Fruit fly (Drosophila melanogaster) whole organism, prepupa: ENCODE results near the gene CG17598.

Source experiments
- Blimp-1 ChIP-seq: fragments of 200-800 bp; sonication (Bioruptor generic); optimal IDR thresholded peaks from 3 replicates; lab custom pipeline; 2017; ENCODE audit warnings: missing biosample characterization, missing genetic modification characterization, mild to moderate bottlenecking, moderate library complexity, missing genetic modification reagents
- CG10631 ChIP-seq: fragments of 200-800 bp; sonication (Bioruptor generic); optimal IDR thresholded peaks from 2 replicates; lab custom pipeline; 2016; ENCODE audit warnings: missing biosample characterization, missing genetic modification characterization
- CG10669 ChIP-seq: fragments of 200-800 bp; sonication (Bioruptor generic); optimal IDR thresholded peaks from 3 replicates; lab custom pipeline; 2018; ENCODE audit warnings: missing biosample characterization, mild to moderate bottlenecking, missing genetic modification characterization, moderate library complexity
- CG11762 ChIP-seq: fragments of 200-800 bp; sonication (Bioruptor generic); optimal IDR thresholded peaks from 3 replicates; lab custom pipeline; 2016; ENCODE audit warnings: missing biosample characterization, missing genetic modification characterization; ENCODE audit not compliant: insufficient read depth
- CG11902 ChIP-seq: fragments of 200-800 bp; sonication (Bioruptor generic); optimal IDR thresholded peaks from 3 replicates; lab custom pipeline; 2016; ENCODE audit warnings: missing biosample characterization, missing genetic modification characterization
- CG15336 ChIP-seq: fragments of 200-800 bp; sonication (Bioruptor generic); IDR thresholded peaks from 2 replicates; pipeline ENCODE4 v1.3.6; 2022; ENCODE audit warnings: missing biosample characterization, missing genetic modification characterization
- CG1621 ChIP-seq: fragments of 200-800 bp; sonication (Bioruptor generic); optimal IDR thresholded peaks from 3 replicates; lab custom pipeline; 2018; ENCODE audit warnings: missing biosample characterization, mild to moderate bottlenecking, missing genetic modification characterization
- CG16779 ChIP-seq: fragments of 200-800 bp; sonication (Bioruptor generic); optimal IDR thresholded peaks from 3 replicates; lab custom pipeline; 2017; ENCODE audit warnings: missing biosample characterization, mild to moderate bottlenecking, missing genetic modification characterization
- CG3032 ChIP-seq: fragments of 200-800 bp; optimal IDR thresholded peaks from 2 replicates; lab custom pipeline; 2019; ENCODE audit warnings: missing biosample characterization, mild to moderate bottlenecking, missing genetic modification characterization, moderate library complexity
- CG31627 ChIP-seq: fragments of 200-800 bp; sonication (Bioruptor generic); optimal IDR thresholded peaks from 3 replicates; lab custom pipeline; 2016; ENCODE audit warnings: missing biosample characterization, missing genetic modification characterization
- CG32006 ChIP-seq: fragments of 200-800 bp; sonication (Bioruptor generic); optimal IDR thresholded peaks from 3 replicates; lab custom pipeline; 2017; ENCODE audit warnings: missing biosample characterization, mild to moderate bottlenecking, missing genetic modification characterization
- CG34406 ChIP-seq: fragments of 200-800 bp; sonication (Bioruptor generic); optimal IDR thresholded peaks from 3 replicates; lab custom pipeline; 2016; ENCODE audit warnings: missing biosample characterization, missing genetic modification characterization
- CG3919 ChIP-seq: fragments of 200-800 bp; sonication (Bioruptor generic); optimal IDR thresholded peaks from 3 replicates; lab custom pipeline; 2016; ENCODE audit warnings: missing biosample characterization, missing genetic modification characterization
- CG4318 ChIP-seq: fragments of 200-800 bp; sonication (Bioruptor generic); optimal IDR thresholded peaks from 3 replicates; lab custom pipeline; 2017; ENCODE audit warnings: missing biosample characterization, mild to moderate bottlenecking, missing genetic modification characterization
- CG6163 ChIP-seq: fragments of 200-800 bp; sonication (Bioruptor generic); IDR thresholded peaks from 3 replicates; pipeline ENCODE4 v1.3.6; 2022; ENCODE audit warnings: missing biosample characterization, missing genetic modification characterization
- CG6276 ChIP-seq: fragments of 200-800 bp; sonication (Bioruptor generic); optimal IDR thresholded peaks from 2 replicates; lab custom pipeline; 2017; ENCODE audit warnings: missing biosample characterization, mild to moderate bottlenecking, missing genetic modification characterization
- CG6792 ChIP-seq: fragments of 200-800 bp; sonication (Bioruptor generic); optimal IDR thresholded peaks from 3 replicates; lab custom pipeline; 2016; ENCODE audit warnings: missing biosample characterization, missing genetic modification characterization
- CG6808 ChIP-seq: fragments of 200-800 bp; sonication (Bioruptor generic); optimal IDR thresholded peaks from 3 replicates; lab custom pipeline; 2017; ENCODE audit warnings: missing biosample characterization, missing genetic modification characterization, mild to moderate bottlenecking, moderate library complexity, missing genetic modification reagents
- CG7368 ChIP-seq: fragments of 200-800 bp; sonication (Bioruptor generic); optimal IDR thresholded peaks from 3 replicates; lab custom pipeline; 2016; ENCODE audit warnings: missing biosample characterization, missing genetic modification characterization
- CG8119 ChIP-seq: fragments of 200-800 bp; sonication (Bioruptor generic); IDR thresholded peaks from 3 replicates; pipeline ENCODE4 v1.3.6; 2022; ENCODE audit warnings: missing biosample characterization, missing genetic modification characterization
- CG8319 ChIP-seq: fragments of 200-800 bp; sonication (Bioruptor generic); optimal IDR thresholded peaks from 3 replicates; lab custom pipeline; 2016; ENCODE audit warnings: missing biosample characterization, missing genetic modification characterization
- CG9139 ChIP-seq: fragments of 200-800 bp; sonication (Bioruptor generic); optimal IDR thresholded peaks from 3 replicates; lab custom pipeline; 2017; ENCODE audit warnings: missing biosample characterization, mild to moderate bottlenecking, missing genetic modification characterization
- Eip75B ChIP-seq: fragments of 200-800 bp; sonication (Bioruptor generic); optimal IDR thresholded peaks from 3 replicates; lab custom pipeline; 2016; ENCODE audit warnings: missing biosample characterization, missing genetic modification characterization
- Eip78C ChIP-seq: fragments of 200-800 bp; sonication (Bioruptor generic); peaks from one replicate; lab custom pipeline; 2016; ENCODE audit warnings: missing biosample characterization, missing genetic modification characterization
- Eip93F ChIP-seq: fragments of 200-800 bp; sonication (Bioruptor generic); optimal IDR thresholded peaks from 2 replicates; lab custom pipeline; 2016; ENCODE audit warnings: missing biosample characterization, mild to moderate bottlenecking, missing genetic modification characterization
- Ets21C ChIP-seq: fragments of 200-800 bp; sonication (Bioruptor generic); optimal IDR thresholded peaks from 3 replicates; lab custom pipeline; 2016; ENCODE audit warnings: missing biosample characterization, missing genetic modification characterization
- Ets96B ChIP-seq: fragments of 200-800 bp; optimal IDR thresholded peaks from 2 replicates; lab custom pipeline; 2019; ENCODE audit warnings: missing biosample characterization, mild to moderate bottlenecking, missing genetic modification characterization, moderate library complexity
- Gug ChIP-seq: fragments of 200-800 bp; sonication (Bioruptor generic); IDR thresholded peaks from 2 replicates; pipeline ENCODE4 v1.3.6; 2022; ENCODE audit warnings: missing biosample characterization, missing genetic modification characterization
- Hr38 ChIP-seq: sonication (Bioruptor generic); optimal IDR thresholded peaks from 2 replicates; lab custom pipeline; 2016; ENCODE audit warnings: missing biosample characterization, missing genetic modification characterization
- Hr4 ChIP-seq: fragments of 200-800 bp; sonication (Bioruptor generic); optimal IDR thresholded peaks from 3 replicates; lab custom pipeline; 2016; ENCODE audit warnings: missing biosample characterization, missing genetic modification characterization
- Lpt ChIP-seq: fragments of 200-800 bp; sonication (Bioruptor generic); optimal IDR thresholded peaks from 3 replicates; lab custom pipeline; 2016; ENCODE audit warnings: missing biosample characterization, missing genetic modification characterization
- OdsH ChIP-seq: fragments of 200-800 bp; sonication (Bioruptor generic); optimal IDR thresholded peaks from 3 replicates; lab custom pipeline; 2016; ENCODE audit warnings: missing biosample characterization, missing genetic modification characterization
- acj6 ChIP-seq: fragments of 200-800 bp; sonication (Bioruptor generic); optimal IDR thresholded peaks from 3 replicates; lab custom pipeline; 2016; ENCODE audit warnings: missing biosample characterization, missing genetic modification characterization
- cyc ChIP-seq: fragments of 200-800 bp; sonication (Bioruptor generic); optimal IDR thresholded peaks from 3 replicates; lab custom pipeline; 2016; ENCODE audit warnings: missing biosample characterization, missing genetic modification characterization
- dac ChIP-seq: fragments of 200-800 bp; sonication (Bioruptor generic); optimal IDR thresholded peaks from 2 replicates; lab custom pipeline; 2017; ENCODE audit warnings: missing biosample characterization, mild to moderate bottlenecking, missing genetic modification characterization
- eg ChIP-seq: fragments of 200-800 bp; sonication (Bioruptor generic); IDR thresholded peaks from 3 replicates; pipeline ENCODE4 v1.3.6; 2022; ENCODE audit warnings: missing biosample characterization, missing genetic modification characterization
- esn ChIP-seq: fragments of 200-800 bp; sonication (Bioruptor generic); optimal IDR thresholded peaks from 2 replicates; lab custom pipeline; 2016; ENCODE audit warnings: missing biosample characterization, mild to moderate bottlenecking, missing genetic modification characterization, moderate library complexity
- fd85E ChIP-seq: fragments of 200-800 bp; sonication (Bioruptor generic); optimal IDR thresholded peaks from 3 replicates; lab custom pipeline; 2016; ENCODE audit warnings: missing biosample characterization, missing genetic modification characterization
- fkh ChIP-seq: fragments of 200-800 bp; sonication (Bioruptor generic); optimal IDR thresholded peaks from 3 replicates; lab custom pipeline; 2017; ENCODE audit warnings: missing biosample characterization, mild to moderate bottlenecking, missing genetic modification characterization, moderate library complexity
- net ChIP-seq: fragments of 200-800 bp; sonication (Bioruptor generic); optimal IDR thresholded peaks from 3 replicates; lab custom pipeline; 2016; ENCODE audit warnings: missing biosample characterization, missing genetic modification characterization
- pdm3 ChIP-seq: fragments of 200-800 bp; sonication (Bioruptor generic); optimal IDR thresholded peaks from 3 replicates; lab custom pipeline; 2016; ENCODE audit warnings: missing biosample characterization, missing genetic modification characterization
- ss ChIP-seq, 2 experiments: fragments of 200-800 bp; sonication (Bioruptor generic); optimal IDR thresholded peaks; 2 replicates in 1 of 2; 3 replicates in 1 of 2; lab custom pipeline; 2017 to 2018; ENCODE audit warnings: mild to moderate bottlenecking in 2 of 2, missing biosample characterization in 2 of 2, missing genetic modification characterization in 2 of 2, moderate library complexity in 1 of 2
- svp ChIP-seq: fragments of 200-800 bp; sonication (Bioruptor generic); peaks from one replicate; lab custom pipeline; 2016; ENCODE audit warnings: missing biosample characterization, missing genetic modification characterization
- topi ChIP-seq: fragments of 200-800 bp; sonication (Bioruptor generic); optimal IDR thresholded peaks from 3 replicates; lab custom pipeline; 2016; ENCODE audit warnings: missing biosample characterization, missing genetic modification characterization

Gene CG17598

dm6 chrX:22509085-22509484, 31.1 kb downstream of the CG17598 start (continued):
- TF ChIP-seq CG8119 (peak; percentile 69; the same call in 2 of the 3 replicates), CG6276 (GFP tag; lab: Kevin White, UChicago) (no peak)

- TF ChIP-seq eg (GFP tag; lab: Robert Waterston, UW) (no peak), dac (GFP tag; lab: Kevin White, UChicago) (no peak), CG6792 (GFP tag; lab: Kevin White, UChicago) (no peak), CG4318 (GFP tag; lab: Kevin White, UChicago) (no peak), fkh (GFP tag; lab: Kevin White, UChicago) (no peak), Ets21C (GFP tag; lab: Kevin White, UChicago) (no peak), CG8119 (no peak), CG15336 (GFP tag; lab: Robert Waterston, UW) (no peak), CG7368 (GFP tag; lab: Kevin White, UChicago) (no peak), CG3032 (tag; lab: Kevin White, UChicago) (no peak), Hr38 (GFP tag; lab: Kevin White, UChicago) (no peak), CG32006 (GFP tag; lab: Kevin White, UChicago) (no peak), OdsH (no peak), CG10669 (GFP tag; lab: Kevin White, UChicago) (no peak), Eip75B (no peak), CG6808 (GFP tag; lab: Kevin White, UChicago) (no peak), CG6163 (GFP tag; lab: Robert Waterston, UW) (no peak), CG11762 (GFP tag; lab: Kevin White, UChicago) (no peak), CG10631 (GFP tag; lab: Kevin White, UChicago) (no peak), CG1621 (tag; lab: Kevin White, UChicago) (no peak)
Measured at dm6 chrX:22502225-22502624, 38.0 kb downstream of the CG17598 start.

dm6 chrX:22499557-22499956, 40.6 kb downstream of the CG17598 start:
- TF ChIP-seq CG3919 (GFP tag; lab: Kevin White, UChicago) (no peak), Ets21C (GFP tag; lab: Kevin White, UChicago) (no peak)

dm6 chrX:22491028-22491769, 49.0 kb downstream of the CG17598 start:
- peak; percentile 78 for TF ChIP-seq CG34406 (GFP tag; lab: Kevin White, UChicago)
- peak; percentile 74 for TF ChIP-seq acj6
- TF ChIP-seq ss (GFP tag; optimal IDR thresholded peaks at IDR 0.05; lab: Kevin White, UChicago): no peak
- peak; percentile 67 for TF ChIP-seq CG6808 (GFP tag; lab: Kevin White, UChicago)
- TF ChIP-seq topi: no peak
- TF ChIP-seq Ets21C (GFP tag; lab: Kevin White, UChicago): peak; percentile 7
- peak; percentile 76 for TF ChIP-seq CG32006 (GFP tag; lab: Kevin White, UChicago)
- no peak for TF ChIP-seq CG16779 (tag; lab: Kevin White, UChicago)
- peak; percentile 48 for TF ChIP-seq Ets96B (tag; lab: Kevin White, UChicago)
- no peak for TF ChIP-seq Eip93F
- peak; percentile 63 for TF ChIP-seq CG8319 (GFP tag; lab: Kevin White, UChicago)
- peak; percentile 51 for TF ChIP-seq pdm3 (GFP tag; lab: Kevin White, UChicago)
- peak; percentile 56 for TF ChIP-seq CG3032 (tag; lab: Kevin White, UChicago)
- TF ChIP-seq CG9139 (GFP tag; lab: Kevin White, UChicago): peak; percentile 0
- TF ChIP-seq svp (GFP tag; lab: Kevin White, UChicago): peak; percentile 82
- peak; percentile 54 for TF ChIP-seq net (GFP tag; lab: Kevin White, UChicago)
- no peak for TF ChIP-seq Hr38 (GFP tag; lab: Kevin White, UChicago)
- TF ChIP-seq Eip78C (GFP tag; lab: Kevin White, UChicago): peak; percentile 83
- TF ChIP-seq CG31627 (GFP tag; lab: Kevin White, UChicago): peak; percentile 44
- TF ChIP-seq CG6792 (GFP tag; lab: Kevin White, UChicago): peak; percentile 56
- TF ChIP-seq Hr4 (GFP tag; lab: Kevin White, UChicago): peak; percentile 35
- peak; percentile 55 for TF ChIP-seq CG10669 (GFP tag; lab: Kevin White, UChicago)
- TF ChIP-seq cyc: peak; percentile 3
- peak; percentile 32 for TF ChIP-seq fd85E
- peak; percentile 68 for TF ChIP-seq esn (GFP tag; lab: Kevin White, UChicago)
- peak; percentile 8 for TF ChIP-seq Lpt (GFP tag; lab: Kevin White, UChicago)
- peak; percentile 51 for TF ChIP-seq CG11902 (GFP tag; lab: Kevin White, UChicago)
- TF ChIP-seq Gug (GFP tag; lab: Robert Waterston, UW): peak; percentile 19; the same call in 1 of the 2 replicates
- peak; percentile 44 for TF ChIP-seq Blimp-1 (GFP tag; lab: Kevin White, UChicago)
